Fruit fly (Drosophila melanogaster) whole organism, adult: ENCODE measurements around the gene dysc.

Experiments
- CG11617 ChIP-seq: fragments of 200-800 bp; sonication (Bioruptor generic); optimal IDR thresholded peaks from 2 replicates; lab custom pipeline; 2017; ENCODE audit warnings: mild to moderate bottlenecking, missing biosample characterization, missing genetic modification reagents, missing genetic modification characterization
- CG12768 ChIP-seq: fragments of 200-800 bp; sonication (Bioruptor generic); optimal IDR thresholded peaks from 2 replicates; lab custom pipeline; 2017; ENCODE audit warnings: missing biosample characterization, missing genetic modification characterization, mild to moderate bottlenecking, moderate library complexity, missing genetic modification reagents
- CG14711 ChIP-seq: fragments of 200-800 bp; sonication (Bioruptor generic); optimal IDR thresholded peaks from 2 replicates; lab custom pipeline; 2018; ENCODE audit warnings: missing biosample characterization, mild to moderate bottlenecking, missing genetic modification characterization, moderate library complexity
- CG1620 ChIP-seq: fragments of 200-800 bp; sonication (Bioruptor generic); optimal IDR thresholded peaks from 2 replicates; lab custom pipeline; 2016; ENCODE audit warnings: missing biosample characterization, missing genetic modification characterization
- CG33017 ChIP-seq: fragments of 200-800 bp; sonication (Bioruptor generic); optimal IDR thresholded peaks from 2 replicates; lab custom pipeline; 2018; ENCODE audit warnings: missing biosample characterization, mild to moderate bottlenecking, missing genetic modification characterization, moderate library complexity
- CG5204 ChIP-seq: fragments of 200-800 bp; sonication (Bioruptor generic); optimal IDR thresholded peaks from 2 replicates; lab custom pipeline; 2016; ENCODE audit warnings: missing biosample characterization, missing genetic modification characterization
- CG7045 ChIP-seq: fragments of 200-800 bp; sonication (Bioruptor generic); optimal IDR thresholded peaks from 2 replicates; lab custom pipeline; 2017; ENCODE audit warnings: missing biosample characterization, mild to moderate bottlenecking, missing genetic modification characterization
- CG7101 ChIP-seq: fragments of 200-800 bp; sonication (Bioruptor generic); optimal IDR thresholded peaks from 2 replicates; lab custom pipeline; 2018; ENCODE audit warnings: missing biosample characterization, mild to moderate bottlenecking, missing genetic modification characterization, moderate library complexity
- Clk ChIP-seq: fragments of 200-800 bp; sonication (Bioruptor generic); optimal IDR thresholded peaks from 2 replicates; lab custom pipeline; 2017; ENCODE audit warnings: missing biosample characterization, missing genetic modification characterization
- Crg-1 ChIP-seq: fragments of 200-800 bp; sonication (Bioruptor generic); optimal IDR thresholded peaks from 2 replicates; lab custom pipeline; 2016; ENCODE audit warnings: missing biosample characterization, missing genetic modification characterization
- Hr96 ChIP-seq: fragments of 200-800 bp; sonication (Bioruptor generic); optimal IDR thresholded peaks from 2 replicates; lab custom pipeline; 2016; ENCODE audit warnings: missing biosample characterization, missing genetic modification characterization
- bab1 ChIP-seq: fragments of 200-800 bp; sonication (Bioruptor generic); optimal IDR thresholded peaks from 3 replicates; lab custom pipeline; 2019; ENCODE audit warnings: missing biosample characterization, mild to moderate bottlenecking, missing genetic modification characterization, moderate library complexity
- cic ChIP-seq: fragments of 200-800 bp; sonication (Bioruptor generic); optimal IDR thresholded peaks from 2 replicates; lab custom pipeline; 2017; ENCODE audit warnings: missing biosample characterization, mild to moderate bottlenecking, missing genetic modification characterization, moderate library complexity
- kay ChIP-seq: fragments of 200-800 bp; sonication (Bioruptor generic); peaks from one replicate; lab custom pipeline; 2016; ENCODE audit warnings: missing biosample characterization, missing genetic modification characterization, borderline replicate concordance
- ovo ChIP-seq: fragments of 200-800 bp; sonication (Bioruptor generic); optimal IDR thresholded peaks from 2 replicates; lab custom pipeline; 2016; ENCODE audit warnings: missing biosample characterization, missing genetic modification characterization
- pad ChIP-seq: fragments of 200-800 bp; sonication (Bioruptor generic); optimal IDR thresholded peaks from 3 replicates; lab custom pipeline; 2017; ENCODE audit warnings: missing biosample characterization, missing genetic modification characterization, mild to moderate bottlenecking, moderate library complexity, missing genetic modification reagents
- tj ChIP-seq: fragments of 200-800 bp; sonication (Bioruptor generic); optimal IDR thresholded peaks from 3 replicates; lab custom pipeline; 2017; ENCODE audit warnings: missing biosample characterization, mild to moderate bottlenecking, missing genetic modification characterization, moderate library complexity
- toe ChIP-seq: fragments of 200-800 bp; sonication (Bioruptor generic); optimal IDR thresholded peaks from 2 replicates; lab custom pipeline; 2016; ENCODE audit warnings: missing biosample characterization, missing genetic modification characterization

dysc gene

dm6 chr3L:13842917-13843316, 60.1 kb downstream of the dysc start, which contains the start of gene CG8750:
CG8750 (minus strand) TSS chr3L:13843017.
- TF ChIP-seq CG7101 (tag; lab: Kevin White, UChicago) (no peak), CG14711 (no peak), CG5204 (GFP tag; lab: Kevin White, UChicago) (no peak), CG12768 (GFP tag; lab: Kevin White, UChicago) (no peak), cic (no peak), pad (GFP tag; lab: Kevin White, UChicago) (no peak), CG33017 (tag; lab: Kevin White, UChicago) (no peak), CG11617 (GFP tag; lab: Kevin White, UChicago) (no peak), bab1 (GFP tag; lab: Kevin White, UChicago) (no peak)

DNA sequence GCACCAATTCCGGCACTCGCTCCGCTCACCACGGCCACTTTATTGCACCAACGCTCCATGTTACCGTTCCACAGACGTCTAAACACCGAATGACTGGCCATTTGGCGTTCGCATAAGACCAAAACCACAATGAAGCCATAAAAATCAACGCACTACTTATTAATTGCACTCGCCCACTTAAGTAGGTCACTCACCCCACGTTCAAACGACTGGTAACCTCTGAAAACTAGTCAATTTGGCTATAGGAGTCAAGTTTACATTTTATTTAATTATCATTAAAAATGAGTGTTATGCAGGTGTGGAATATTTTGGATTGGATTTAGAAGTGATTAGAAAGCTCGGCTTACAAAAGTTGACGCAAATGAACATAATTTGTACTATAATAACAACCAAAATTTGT, 60.9 kb downstream of the dysc start, which contains the start of gene CG8757:
Gene CG8757, minus strand, starts transcription at position 101 of the 400 bp plus-strand sequence.
- no peak for TF ChIP-seq Hr96 (GFP tag; lab: Kevin White, UChicago)
- no peak for TF ChIP-seq CG11617 (GFP tag; lab: Kevin White, UChicago)
- TF ChIP-seq CG1620 (GFP tag; lab: Kevin White, UChicago), result no peak
- no peak for TF ChIP-seq CG7045 (GFP tag; lab: Kevin White, UChicago)
- no peak for TF ChIP-seq CG14711
- TF ChIP-seq kay (GFP tag; lab: Kevin White, UChicago), result no peak
- no peak for TF ChIP-seq Crg-1 (GFP tag; lab: Kevin White, UChicago)

dm6 chr3L:13840731-13841130, 62.3 kb downstream of the dysc start:
- TF ChIP-seq CG12768 (GFP tag; lab: Kevin White, UChicago), result no peak
- no peak for TF ChIP-seq cic
- no peak for TF ChIP-seq CG1620 (GFP tag; lab: Kevin White, UChicago)
- TF ChIP-seq toe, result no peak
- TF ChIP-seq Clk (GFP tag; lab: Kevin White, UChicago), result no peak
- no peak for TF ChIP-seq pad (GFP tag; lab: Kevin White, UChicago)
- no peak for TF ChIP-seq CG5204 (GFP tag; lab: Kevin White, UChicago)
- no peak for TF ChIP-seq Hr96 (GFP tag; lab: Kevin White, UChicago)
- TF ChIP-seq CG33017 (tag; lab: Kevin White, UChicago), result no peak
- TF ChIP-seq CG11617 (GFP tag; lab: Kevin White, UChicago), result no peak

dm6 chr3L:13837456-13837855, 65.6 kb downstream of the dysc start, which contains the start of gene CG43184:
CG43184 (plus strand) TSS chr3L:13837756.
- TF ChIP-seq CG5204 (GFP tag; lab: Kevin White, UChicago) (no peak), tj (no peak), CG1620 (GFP tag; lab: Kevin White, UChicago) (no peak), CG11617 (GFP tag; lab: Kevin White, UChicago) (no peak), cic (no peak), ovo (no peak), CG7045 (GFP tag; lab: Kevin White, UChicago) (no peak)
